Worm (Caenorhabditis elegans): ENCODE measurements around the gene F16G10.11.

DNA sequence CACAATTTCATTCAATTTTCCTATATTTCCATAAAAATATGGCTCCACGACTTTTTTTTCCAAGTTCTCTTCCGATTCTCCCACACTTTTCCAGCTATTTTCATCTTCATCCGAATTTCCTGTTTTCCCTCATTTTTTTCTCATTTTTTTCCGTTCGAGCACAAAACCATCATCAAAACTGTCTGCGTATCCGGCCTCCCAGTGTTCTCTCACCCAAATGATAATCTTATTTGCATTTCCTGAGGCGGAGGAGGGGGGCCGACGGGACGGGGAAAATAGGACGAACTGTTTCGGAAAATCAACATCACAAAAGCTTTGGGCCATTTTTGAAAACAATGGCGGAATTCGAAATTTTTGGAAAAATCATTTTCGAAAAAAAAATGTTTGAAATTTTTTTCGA is 46.6 kb upstream of the F16G10.11 start:
- TF ChIP-seq dao-5 (tag; optimal IDR thresholded peaks at IDR 0.05) (no peak), him-1 (tag; optimal IDR thresholded peaks at IDR 0.05) (no peak)

All from whole organism, L4/young adult.